Worm (Caenorhabditis elegans) whole organism, L4 larva: ENCODE data around the gene mltn-13.

Experiments
- D1046.2 ChIP-seq: fragments of 200-800 bp; sonication (Bioruptor generic); IDR thresholded peaks from 2 replicates; pipeline ENCODE4 v1.3.6; 2022; ENCODE audit warnings: missing genetic modification characterization, missing compliant biosample characterization
- F26F4.8 ChIP-seq: fragments of 200-800 bp; sonication (Bioruptor generic); conservative IDR thresholded peaks from 2 replicates; pipeline ENCODE4 v1.3.6; 2022; ENCODE audit warnings: missing genetic modification characterization, missing compliant biosample characterization
- F44E2.7 ChIP-seq: fragments of 200-800 bp; sonication (Bioruptor generic); IDR thresholded peaks from 2 replicates; pipeline ENCODE4 v2.1.2; 2022; ENCODE audit warnings: missing genetic modification characterization, missing compliant biosample characterization
- T20F7.1 ChIP-seq: fragments of 200-800 bp; sonication (Bioruptor generic); optimal IDR thresholded peaks from 2 replicates; lab custom pipeline; 2018; ENCODE audit warnings: mild to moderate bottlenecking, missing genetic modification characterization, missing compliant biosample characterization
- Y105C5A.15 ChIP-seq: fragments of 200-800 bp; sonication (Bioruptor generic); IDR thresholded peaks from 2 replicates; pipeline ENCODE4 v1.3.6; 2022; ENCODE audit warnings: missing genetic modification characterization, missing compliant biosample characterization
- Y48G9A.11 ChIP-seq: fragments of 200-800 bp; sonication (Bioruptor generic); IDR thresholded peaks from 2 replicates; pipeline ENCODE4 v1.3.6; 2022; ENCODE audit warnings: missing genetic modification reagents, missing genetic modification characterization, missing compliant biosample characterization
- Y5F2A.4 ChIP-seq: fragments of 200-800 bp; sonication (Bioruptor generic); optimal IDR thresholded peaks from 2 replicates; lab custom pipeline; 2018; ENCODE audit warnings: mild to moderate bottlenecking, missing genetic modification characterization, missing compliant biosample characterization
- Y75B8A.6 ChIP-seq: fragments of 200-800 bp; sonication (Bioruptor generic); IDR thresholded peaks from 2 replicates; pipeline ENCODE4 v1.3.6; 2022; ENCODE audit warnings: missing genetic modification reagents, missing genetic modification characterization, missing compliant biosample characterization
- ZK337.2 ChIP-seq: fragments of 200-800 bp; sonication (Bioruptor generic); IDR thresholded peaks from 2 replicates; pipeline ENCODE4 v1.3.6; 2022; ENCODE audit warnings: missing genetic modification reagents, missing genetic modification characterization, missing compliant biosample characterization
- aha-1 ChIP-seq: fragments of 150-350 bp; peaks from one replicate; lab custom pipeline; 2014; ENCODE audit warnings: missing biosample characterization, missing genetic modification characterization
- arid-1 ChIP-seq: fragments of 200-800 bp; sonication (Bioruptor generic); conservative IDR thresholded peaks from 2 replicates; pipeline ENCODE4 v1.3.6; 2022; ENCODE audit warnings: missing genetic modification reagents, missing genetic modification characterization, missing compliant biosample characterization
- attf-4 ChIP-seq: sonication (generic microtip); optimal IDR thresholded peaks from 3 replicates; lab custom pipeline; 2017; ENCODE audit warnings: missing biosample characterization, missing genetic modification characterization
- ceh-44 ChIP-seq: fragments of 200-800 bp; sonication (Bioruptor generic); IDR thresholded peaks from 2 replicates; pipeline ENCODE4 v1.3.6; 2022; ENCODE audit warnings: missing genetic modification reagents, missing genetic modification characterization, missing compliant biosample characterization
- cey-2 ChIP-seq: sonication (generic microtip); optimal IDR thresholded peaks from 3 replicates; lab custom pipeline; 2017; ENCODE audit warnings: missing genetic modification characterization, mild to moderate bottlenecking, missing compliant biosample characterization, antibody characterized with exemption, borderline replicate concordance; ENCODE audit not compliant: insufficient read depth
- ctbp-1 ChIP-seq: fragments of 200-800 bp; sonication (Bioruptor generic); IDR thresholded peaks from 2 replicates; pipeline ENCODE4 v1.3.6; 2022; ENCODE audit warnings: missing genetic modification reagents, missing genetic modification characterization, missing compliant biosample characterization
- daf-12 ChIP-seq: fragments of 150-350 bp; optimal IDR thresholded peaks from 2 replicates; lab custom pipeline; 2014; ENCODE audit warnings: missing biosample characterization, missing genetic modification reagents, missing genetic modification characterization
- daf-16 ChIP-seq, 3 experiments: sonication (generic microtip); optimal IDR thresholded peaks; 2 replicates each; lab custom pipeline; 2016 to 2017; ENCODE audit warnings: missing genetic modification characterization in 3 of 3, missing genetic modification reagents in 3 of 3, mild to moderate bottlenecking in 2 of 3, missing compliant biosample characterization in 2 of 3, missing biosample characterization in 1 of 3, moderate library complexity in 1 of 3
- daf-19 ChIP-seq: fragments of 200-800 bp; sonication (Bioruptor generic); conservative IDR thresholded peaks from 2 replicates; pipeline ENCODE4 v1.3.6; 2022; ENCODE audit warnings: missing genetic modification characterization, missing compliant biosample characterization
- duxl-1 ChIP-seq: sonication (generic microtip); optimal IDR thresholded peaks from 2 replicates; lab custom pipeline; 2016; ENCODE audit warnings: mild to moderate bottlenecking, missing genetic modification characterization, moderate library complexity, missing compliant biosample characterization; ENCODE audit not compliant: poor library complexity
- egl-43 ChIP-seq: fragments of 200-800 bp; sonication (Bioruptor generic); IDR thresholded peaks from 2 replicates; pipeline ENCODE4 v1.3.6; 2022; ENCODE audit warnings: missing genetic modification reagents, missing genetic modification characterization, missing compliant biosample characterization
- hlh-11 ChIP-seq: fragments of 200-800 bp; sonication (Bioruptor generic); optimal IDR thresholded peaks from 2 replicates; lab custom pipeline; 2018; ENCODE audit warnings: mild to moderate bottlenecking, missing genetic modification characterization, missing compliant biosample characterization
- lim-7 ChIP-seq: fragments of 200-800 bp; sonication (Bioruptor generic); IDR thresholded peaks from 2 replicates; pipeline ENCODE4 v1.3.6; 2022; ENCODE audit warnings: missing genetic modification characterization, missing compliant biosample characterization
- lin-1 ChIP-seq: fragments of 200-800 bp; sonication (Bioruptor generic); IDR thresholded peaks from 2 replicates; pipeline ENCODE4 v1.3.6; 2022; ENCODE audit warnings: missing genetic modification reagents, missing genetic modification characterization, missing compliant biosample characterization
- lin-13 ChIP-seq: fragments of 150-350 bp; optimal IDR thresholded peaks from 2 replicates; lab custom pipeline; 2014; ENCODE audit warnings: missing biosample characterization, missing genetic modification reagents, missing genetic modification characterization
- lin-38 ChIP-seq: fragments of 200-800 bp; sonication (Bioruptor generic); IDR thresholded peaks from 2 replicates; pipeline ENCODE4 v1.3.6; 2022; ENCODE audit warnings: missing genetic modification reagents, missing genetic modification characterization, missing compliant biosample characterization
- lin-39 ChIP-seq: fragments of 150-350 bp; optimal IDR thresholded peaks from 2 replicates; lab custom pipeline; 2014; ENCODE audit warnings: missing biosample characterization, missing genetic modification reagents, missing genetic modification characterization
- lir-3 ChIP-seq: sonication (generic microtip); optimal IDR thresholded peaks from 2 replicates; lab custom pipeline; 2016; ENCODE audit warnings: mild to moderate bottlenecking, missing genetic modification characterization, missing compliant biosample characterization
- madf-9 ChIP-seq: fragments of 200-800 bp; sonication (Bioruptor generic); conservative IDR thresholded peaks from 2 replicates; pipeline ENCODE4 v1.3.6; 2022; ENCODE audit warnings: missing genetic modification reagents, missing genetic modification characterization, missing compliant biosample characterization
- mdl-1 ChIP-seq, 2 experiments: fragments of 150-350 bp in 1 of 2; sonication (generic microtip) in 1 of 2; optimal IDR thresholded peaks; 2 replicates each; lab custom pipeline; 2014 to 2017; ENCODE audit warnings: missing biosample characterization in 2 of 2, missing genetic modification characterization in 2 of 2
- mep-1 ChIP-seq: fragments of 150-350 bp; sonication (generic microtip); optimal IDR thresholded peaks from 3 replicates; lab custom pipeline; 2014; ENCODE audit warnings: missing biosample characterization, missing genetic modification characterization
- mes-2 ChIP-seq: sonication (generic microtip); optimal IDR thresholded peaks from 2 replicates; lab custom pipeline; 2016; ENCODE audit warnings: missing genotype, mild to moderate bottlenecking, missing genetic modification characterization, missing compliant biosample characterization; ENCODE audit not compliant: poor library complexity, severe bottlenecking
- nhr-10 ChIP-seq: fragments of 150-350 bp; optimal IDR thresholded peaks from 2 replicates; lab custom pipeline; 2014; ENCODE audit warnings: missing biosample characterization, missing genetic modification characterization
- nhr-237 ChIP-seq: sonication (generic microtip); optimal IDR thresholded peaks from 2 replicates; lab custom pipeline; 2017; ENCODE audit warnings: missing biosample characterization, missing genetic modification characterization
- nhr-28 ChIP-seq: fragments of 150-350 bp; optimal IDR thresholded peaks from 2 replicates; lab custom pipeline; 2014; ENCODE audit warnings: missing biosample characterization, missing genetic modification characterization
- nhr-41 ChIP-seq: fragments of 200-800 bp; sonication (Bioruptor generic); IDR thresholded peaks from 2 replicates; pipeline ENCODE4 v1.3.6; 2022; ENCODE audit warnings: missing genetic modification reagents, missing genetic modification characterization, missing compliant biosample characterization
- nhr-76 ChIP-seq: fragments of 150-350 bp; optimal IDR thresholded peaks from 2 replicates; lab custom pipeline; 2014; ENCODE audit warnings: missing biosample characterization, missing genetic modification characterization
- pha-4 ChIP-seq, 2 experiments: fragments of 150-350 bp in 1 of 2; fragments of 200-800 bp in 1 of 2; sonication (Bioruptor generic) in 1 of 2; IDR thresholded peaks in 1 of 2; optimal IDR thresholded peaks in 1 of 2; 2 replicates each; pipeline versions ENCODE4 v1.3.6 to Lab custom; 2014 to 2022; ENCODE audit warnings: missing genetic modification characterization in 2 of 2, missing genetic modification reagents in 2 of 2, missing biosample characterization in 1 of 2, missing compliant biosample characterization in 1 of 2
- php-3 ChIP-seq: fragments of 200-800 bp; sonication (Bioruptor generic); IDR thresholded peaks from 2 replicates; pipeline ENCODE4 v1.3.6; 2022; ENCODE audit warnings: missing genetic modification reagents, missing genetic modification characterization, missing compliant biosample characterization
- rbr-2 ChIP-seq: sonication (generic microtip); optimal IDR thresholded peaks from 2 replicates; lab custom pipeline; 2016; ENCODE audit warnings: missing genotype, missing genetic modification characterization, missing compliant biosample characterization
- tra-1 ChIP-seq: fragments of 200-800 bp; sonication (Bioruptor generic); IDR thresholded peaks from 2 replicates; pipeline ENCODE4 v1.3.6; 2022; ENCODE audit warnings: missing genetic modification reagents, missing genetic modification characterization, missing compliant biosample characterization
- vab-7 ChIP-seq: fragments of 200-800 bp; sonication (Bioruptor generic); IDR thresholded peaks from 2 replicates; pipeline ENCODE4 v1.3.6; 2022; ENCODE audit warnings: missing genetic modification reagents, missing genetic modification characterization, missing compliant biosample characterization

mltn-13 gene

ce11 chrX:4453101-4453500, 4.9 kb upstream of the mltn-13 start (continued):
- TF ChIP-seq egl-43 (GFP tag; lab: Robert Waterston, UW) (peak; percentile 85), ZK337.2 (GFP tag; lab: Robert Waterston, UW) (peak; percentile 30; the same call in 1 of the 2 replicates), lin-39 (tag; lab: Kevin White, UChicago) (no peak), Y105C5A.15 (GFP tag; lab: Robert Waterston, UW) (0 out of 2 replicates have a peak, but pooled peaks have one; percentile 33), daf-19 (GFP tag; lab: Robert Waterston, UW) (peak; percentile 62; the same call in 1 of the 2 replicates), cey-2 (tag; lab: Kevin White, UChicago) (no peak), duxl-1 (tag; lab: Kevin White, UChicago) (peak; percentile 59), mes-2 (tag; lab: Kevin White, UChicago) (peak; percentile 49), vab-7 (GFP tag; lab: Robert Waterston, UW) (peak; percentile 79), Y48G9A.11 (GFP tag; lab: Robert Waterston, UW) (peak; percentile 58; the same call in 1 of the 2 replicates), lin-38 (GFP tag; lab: Robert Waterston, UW) (peak; percentile 63; the same call in 1 of the 2 replicates), F44E2.7 (GFP tag; lab: Robert Waterston, UW) (0 out of 2 replicates have a peak, but pooled peaks have one; percentile 67), nhr-10 (tag; lab: Kevin White, UChicago) (no peak), aha-1 (tag; lab: Kevin White, UChicago) (peak; percentile 61), daf-16 (GFP tag; optimal IDR thresholded peaks at IDR 0.05; lab: Kevin White, UChicago) (peak in 1 of 2 experiments; percentile 61), daf-16 (tag; optimal IDR thresholded peaks at IDR 0.05; lab: Kevin White, UChicago) (peak; percentile 36)

- TF ChIP-seq ZK337.2 (GFP tag; lab: Robert Waterston, UW) (no peak), nhr-237 (no peak), T20F7.1 (GFP tag; lab: Kevin White, UChicago) (no peak), nhr-41 (GFP tag; lab: Robert Waterston, UW) (no peak), mep-1 (tag; lab: Kevin White, UChicago) (no peak), lim-7 (GFP tag; lab: Robert Waterston, UW) (no peak), Y48G9A.11 (GFP tag; lab: Robert Waterston, UW) (no peak), daf-16 (GFP tag; optimal IDR thresholded peaks at IDR 0.05; lab: Kevin White, UChicago) (no peak), daf-16 (tag; optimal IDR thresholded peaks at IDR 0.05; lab: Kevin White, UChicago) (no peak), F26F4.8 (GFP tag; lab: Robert Waterston, UW) (no peak), tra-1 (GFP tag; lab: Robert Waterston, UW) (no peak), mdl-1 (tag; optimal IDR thresholded peaks at IDR 0.05; lab: Kevin White, UChicago) (no peak), lin-13 (GFP tag; lab: Kevin White, UChicago) (no peak), nhr-76 (tag; lab: Kevin White, UChicago) (no peak)
Observed at ce11 chrX:4451936-4452335, 3.8 kb upstream of the mltn-13 start.

ce11 chrX:4444843-4445242, 3.3 kb downstream of the mltn-13 start:
- no peak for TF ChIP-seq nhr-28 (tag; lab: Kevin White, UChicago)
- peak; percentile 25 for TF ChIP-seq hlh-11 (tag; lab: Kevin White, UChicago)
- TF ChIP-seq mdl-1 (tag; optimal IDR thresholded peaks at IDR 0.05; lab: Kevin White, UChicago), result peak in 1 of 2 experiments; percentile 33
- TF ChIP-seq ZK337.2 (GFP tag; lab: Robert Waterston, UW), result no peak
- TF ChIP-seq daf-12, result no peak
- TF ChIP-seq Y5F2A.4 (GFP tag; lab: Kevin White, UChicago), result peak; percentile 47
- peak; percentile 74 for TF ChIP-seq arid-1 (GFP tag; lab: Robert Waterston, UW)
- 0 out of 2 replicates have a peak, but pooled peaks have one; percentile 40 for TF ChIP-seq Y75B8A.6 (GFP tag; lab: Robert Waterston, UW)
- 0 out of 2 replicates have a peak, but pooled peaks have one; percentile 14 for TF ChIP-seq lin-1 (GFP tag; lab: Robert Waterston, UW)
- peak; percentile 56; the same call in 1 of the 2 replicates for TF ChIP-seq ceh-44
- no peak for TF ChIP-seq attf-4 (tag; lab: Kevin White, UChicago)
- TF ChIP-seq lin-38 (GFP tag; lab: Robert Waterston, UW), result peak; percentile 72
- TF ChIP-seq F26F4.8 (GFP tag; lab: Robert Waterston, UW), result 0 out of 2 replicates have a peak, but pooled peaks have one; percentile 43
- peak; percentile 81 for TF ChIP-seq pha-4 (GFP tag; IDR thresholded peaks at IDR 0.05; lab: Robert Waterston, UW)
- TF ChIP-seq pha-4 (tag; optimal IDR thresholded peaks at IDR 0.05; lab: Kevin White, UChicago), result no peak
- TF ChIP-seq nhr-237, result no peak
- peak; percentile 2 for TF ChIP-seq rbr-2 (tag; lab: Kevin White, UChicago)
- TF ChIP-seq lir-3, result peak; percentile 9
- 0 out of 2 replicates have a peak, but pooled peaks have one; percentile 45 for TF ChIP-seq D1046.2 (GFP tag; lab: Robert Waterston, UW)
- TF ChIP-seq lim-7 (GFP tag; lab: Robert Waterston, UW), result peak; percentile 91
- TF ChIP-seq madf-9 (GFP tag; lab: Robert Waterston, UW), result 0 out of 2 replicates have a peak, but pooled peaks have one; percentile 14
- TF ChIP-seq mes-2 (tag; lab: Kevin White, UChicago), result peak; percentile 74
- TF ChIP-seq Y48G9A.11 (GFP tag; lab: Robert Waterston, UW), result 0 out of 2 replicates have a peak, but pooled peaks have one; percentile 12
- TF ChIP-seq ctbp-1 (GFP tag; lab: Robert Waterston, UW), result 0 out of 2 replicates have a peak, but pooled peaks have one; percentile 41
- TF ChIP-seq lin-39 (tag; lab: Kevin White, UChicago), result no peak
- TF ChIP-seq daf-16 (GFP tag; optimal IDR thresholded peaks at IDR 0.05; lab: Kevin White, UChicago), result peak; percentile 13 to 75
- peak; percentile 73 for TF ChIP-seq daf-16 (tag; optimal IDR thresholded peaks at IDR 0.05; lab: Kevin White, UChicago)
- no peak for TF ChIP-seq php-3 (GFP tag; lab: Robert Waterston, UW)
- peak; percentile 77 for TF ChIP-seq egl-43 (GFP tag; lab: Robert Waterston, UW)
